Fruit fly (Drosophila melanogaster) whole organism, wandering third instar larva: ENCODE measurements around the gene Proc.

Experiments
- Hnf4 ChIP-seq: fragments of 200-800 bp; sonication (Bioruptor generic); optimal IDR thresholded peaks from 2 replicates; lab custom pipeline; 2016; ENCODE audit warnings: missing biosample characterization, mild to moderate bottlenecking, missing genetic modification characterization
- N ChIP-seq: fragments of >200 bp; optimal IDR thresholded peaks from 2 replicates; lab custom pipeline; 2018; ENCODE audit warnings: missing biosample characterization, missing external identifiers, missing genetic modification characterization
- OdsH ChIP-seq: fragments of 200-800 bp; sonication (Bioruptor generic); optimal IDR thresholded peaks from 2 replicates; lab custom pipeline; 2016; ENCODE audit warnings: missing biosample characterization, mild to moderate bottlenecking, missing genetic modification characterization
- br ChIP-seq: fragments of 200-800 bp; sonication (Bioruptor generic); optimal IDR thresholded peaks from 2 replicates; lab custom pipeline; 2016; ENCODE audit warnings: missing biosample characterization, missing genetic modification characterization
- brk ChIP-seq: fragments of 200-800 bp; sonication (Bioruptor generic); optimal IDR thresholded peaks from 2 replicates; lab custom pipeline; 2016; ENCODE audit warnings: missing biosample characterization, mild to moderate bottlenecking, missing genetic modification characterization
- dsf ChIP-seq: sonication (Bioruptor generic); optimal IDR thresholded peaks from 2 replicates; lab custom pipeline; 2016; ENCODE audit warnings: missing biosample characterization, missing genetic modification characterization, borderline replicate concordance
- fru ChIP-seq: fragments of 200-800 bp; sonication (Bioruptor generic); optimal IDR thresholded peaks from 3 replicates; lab custom pipeline; 2016; ENCODE audit warnings: missing biosample characterization, mild to moderate bottlenecking, missing genetic modification characterization
- h ChIP-seq: fragments of 200-800 bp; sonication (Bioruptor generic); optimal IDR thresholded peaks from 3 replicates; lab custom pipeline; 2016; ENCODE audit warnings: missing biosample characterization, mild to moderate bottlenecking, missing genetic modification characterization
- psq ChIP-seq: fragments of 200-800 bp; sonication (Bioruptor generic); optimal IDR thresholded peaks from 3 replicates; lab custom pipeline; 2017; ENCODE audit warnings: missing biosample characterization, mild to moderate bottlenecking, missing genetic modification characterization, moderate library complexity
- woc ChIP-seq: sonication (Bioruptor generic); optimal IDR thresholded peaks from 2 replicates; lab custom pipeline; 2016; ENCODE audit warnings: missing biosample characterization, mild to moderate bottlenecking, missing genetic modification characterization

dm6 chr2L:7871332-7871731 is at the start of gene Proc:
- TF ChIP-seq dsf (GFP tag; lab: Kevin White, UChicago): no peak
- no peak for TF ChIP-seq woc
- TF ChIP-seq Hnf4 (GFP tag; lab: Kevin White, UChicago): no peak
- TF ChIP-seq h: no peak
- no peak for TF ChIP-seq OdsH (GFP tag; lab: Kevin White, UChicago)
- no peak for TF ChIP-seq N (GFP tag; lab: Kevin White, UChicago)
- no peak for TF ChIP-seq psq (GFP tag; lab: Kevin White, UChicago)
- TF ChIP-seq brk (GFP tag; lab: Kevin White, UChicago): no peak
- no peak for TF ChIP-seq fru
- no peak for TF ChIP-seq br (GFP tag; lab: Kevin White, UChicago)
